Fruit fly (Drosophila melanogaster): ENCODE results near the gene CG16719.

- TF ChIP-seq Pif1A (GFP tag; optimal IDR thresholded peaks at IDR 0.05) (no peak), CG17806 (tag; optimal IDR thresholded peaks at IDR 0.05) (no peak), rn (GFP tag; IDR thresholded peaks at IDR 0.05) (no peak), CG8159 (tag; optimal IDR thresholded peaks at IDR 0.05) (no peak), CG15710 (tag; optimal IDR thresholded peaks at IDR 0.05) (no peak), CG34367 (tag; optimal IDR thresholded peaks at IDR 0.05) (no peak), D1 (tag; optimal IDR thresholded peaks at IDR 0.05) (no peak), CG8301 (tag; optimal IDR thresholded peaks at IDR 0.05) (no peak), CG4496 (GFP tag; IDR thresholded peaks at IDR 0.05) (no peak), gl (tag; optimal IDR thresholded peaks at IDR 0.05) (no peak), Ets98B (GFP tag; IDR thresholded peaks at IDR 0.05) (no peak), Pif1B (GFP tag; optimal IDR thresholded peaks at IDR 0.05) (no peak)
These were observed 32.9 kb downstream of the CG16719 start for dm6 chr3L:9717839-9718238.
